Worm (Caenorhabditis elegans) whole organism, early embryonic: ENCODE data around the gene Y75B8A.63.

Experiments used
- B0310.2 ChIP-seq: sonication (generic microtip); optimal IDR thresholded peaks from 2 replicates; lab custom pipeline; 2016; ENCODE audit warnings: mild to moderate bottlenecking, missing genetic modification characterization, missing compliant biosample characterization
- aly-1 ChIP-seq: sonication (generic microtip); optimal IDR thresholded peaks from 2 replicates; lab custom pipeline; 2016; ENCODE audit warnings: missing genetic modification characterization, missing compliant biosample characterization
- ama-1 ChIP-seq: fragments of 150-350 bp; optimal IDR thresholded peaks from 2 replicates; lab custom pipeline; 2014
- ceh-13 ChIP-seq: fragments of 200-800 bp; sonication (Bioruptor generic); optimal IDR thresholded peaks from 2 replicates; lab custom pipeline; 2018; ENCODE audit warnings: mild to moderate bottlenecking, missing genetic modification characterization, missing compliant biosample characterization
- ceh-36 ChIP-seq: sonication (generic microtip); optimal IDR thresholded peaks from 2 replicates; lab custom pipeline; 2016; ENCODE audit warnings: missing genetic modification characterization, inconsistent platforms, missing compliant biosample characterization
- ets-7 ChIP-seq: sonication (generic microtip); optimal IDR thresholded peaks from 2 replicates; lab custom pipeline; 2016; ENCODE audit warnings: missing genotype, missing genetic modification characterization, missing compliant biosample characterization
- flt-1 ChIP-seq: fragments of 200-800 bp; sonication (Bioruptor generic); IDR thresholded peaks from 2 replicates; pipeline ENCODE4 v1.3.6; 2022; ENCODE audit warnings: missing genetic modification characterization, missing compliant biosample characterization
- hmbx-1 ChIP-seq: sonication (generic microtip); optimal IDR thresholded peaks from 2 replicates; lab custom pipeline; 2016; ENCODE audit warnings: mild to moderate bottlenecking, missing genetic modification characterization, missing compliant biosample characterization
- hmg-4 ChIP-seq: fragments of 200-800 bp; sonication (Bioruptor generic); optimal IDR thresholded peaks from 2 replicates; lab custom pipeline; 2018; ENCODE audit warnings: mild to moderate bottlenecking, missing genetic modification characterization, missing compliant biosample characterization
- hnd-1 ChIP-seq: sonication (generic microtip); optimal IDR thresholded peaks from 2 replicates; lab custom pipeline; 2016; ENCODE audit warnings: missing genetic modification characterization, missing compliant biosample characterization
- scrt-1 ChIP-seq: fragments of 200-800 bp; sonication (Bioruptor generic); IDR thresholded peaks from 2 replicates; pipeline ENCODE4 v1.3.6; 2022; ENCODE audit warnings: missing genetic modification characterization, missing compliant biosample characterization
- sea-1 ChIP-seq: fragments of 200-800 bp; sonication (Bioruptor generic); conservative IDR thresholded peaks from 2 replicates; pipeline ENCODE4 v1.3.6; 2022; ENCODE audit warnings: missing genetic modification characterization, missing compliant biosample characterization
- tbx-11 ChIP-seq: fragments of 200-800 bp; sonication (Bioruptor generic); IDR thresholded peaks from 2 replicates; pipeline ENCODE4 v1.3.6; 2022; ENCODE audit warnings: missing genetic modification characterization, missing compliant biosample characterization
- tbx-37 ChIP-seq: fragments of 200-800 bp; sonication (Bioruptor generic); conservative IDR thresholded peaks from 2 replicates; pipeline ENCODE4 v1.3.6; 2022; ENCODE audit warnings: missing genetic modification reagents, missing genetic modification characterization, missing compliant biosample characterization

DNA sequence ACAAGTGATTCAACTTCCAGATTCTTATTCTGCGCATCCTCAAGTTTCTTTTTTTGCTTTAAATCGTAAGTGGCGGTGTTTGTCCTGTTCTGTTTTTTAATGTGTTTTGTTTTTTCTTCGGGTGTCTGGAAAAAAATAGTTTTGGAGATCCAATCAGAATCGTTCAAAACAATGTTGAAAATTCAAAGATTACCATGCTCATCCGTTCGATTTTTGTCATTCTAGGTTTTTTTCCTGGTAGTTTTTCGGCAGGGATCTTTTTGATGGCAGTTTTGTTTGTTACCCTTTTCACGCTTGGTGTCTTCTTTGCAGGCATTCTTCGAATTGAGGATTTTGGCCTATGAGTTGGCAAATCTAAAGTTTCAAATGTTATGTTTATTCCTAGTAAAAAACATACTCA lies 28.8 kb downstream of the Y75B8A.63 start:
- no peak for TF ChIP-seq ama-1 (lab: Kevin White, UChicago)
- no peak for TF ChIP-seq aly-1 (tag; lab: Kevin White, UChicago)
- TF ChIP-seq hmbx-1, result no peak
- no peak for TF ChIP-seq B0310.2 (tag; lab: Kevin White, UChicago)
- no peak for TF ChIP-seq hnd-1 (tag; lab: Kevin White, UChicago)
- TF ChIP-seq ets-7, result no peak
- no peak for TF ChIP-seq tbx-11 (GFP tag; lab: Robert Waterston, UW)
- TF ChIP-seq ceh-13 (GFP tag; lab: Kevin White, UChicago), result no peak
- TF ChIP-seq sea-1 (GFP tag; lab: Robert Waterston, UW), result no peak
- TF ChIP-seq flt-1, result no peak
- TF ChIP-seq ceh-36 (tag; lab: Kevin White, UChicago), result no peak
- TF ChIP-seq scrt-1 (GFP tag; lab: Robert Waterston, UW), result no peak
- TF ChIP-seq tbx-37, result no peak
- no peak for TF ChIP-seq hmg-4 (GFP tag; lab: Kevin White, UChicago)
